ENCODE assay signal across 1 fruit fly cellular context in the genomic region with DNA sequence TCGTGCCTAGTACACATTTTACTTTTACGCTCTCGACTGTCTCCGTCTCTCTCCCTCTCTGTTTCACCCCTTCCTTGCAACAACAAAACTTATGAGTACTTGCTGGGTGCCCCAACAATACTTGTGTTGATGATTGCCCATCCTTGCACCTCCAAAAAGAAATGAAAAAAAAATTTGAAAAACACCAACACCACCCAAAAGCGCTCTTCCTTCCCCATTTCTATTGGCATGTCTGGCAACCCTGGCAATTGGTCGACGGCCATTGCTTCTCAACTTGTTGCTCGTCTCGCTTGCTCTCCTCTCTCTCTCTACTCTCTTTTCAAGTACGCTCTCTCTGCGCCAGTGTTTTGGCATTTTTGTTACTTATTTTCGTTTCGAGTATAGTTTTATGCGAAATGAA.
A peak's percentile ranks its signal among the peaks of the same experiment; 100 is the strongest.
TF ChIP-seq lines count a peak whose summit lies in the region.

No protein-coding gene starts in this region.

TF ChIP-seq in whole organism, embryonic, 481 proteins besides CTCF, POLR2A, EP300 and RAD21 (continued from another document and continues in another):
- TF ChIP-seq CG1647 (GFP tag; optimal IDR thresholded peaks at IDR 0.05; lab: Kevin White, UChicago) = no peak
- TF ChIP-seq HmgZ (tag; optimal IDR thresholded peaks at IDR 0.05; lab: Kevin White, UChicago) = peak; percentile 14
- no peak for TF ChIP-seq CG1024 (GFP tag; IDR thresholded peaks at IDR 0.05; lab: Robert Waterston, UW)
- TF ChIP-seq Max (GFP tag; optimal IDR thresholded peaks at IDR 0.05; lab: Kevin White, UChicago) = no peak
- TF ChIP-seq CG31388 (GFP tag; optimal IDR thresholded peaks at IDR 0.05; lab: Kevin White, UChicago) = no peak
- TF ChIP-seq maf-S (GFP tag; optimal IDR thresholded peaks at IDR 0.05; lab: Kevin White, UChicago) = no peak
- no peak for TF ChIP-seq CG4360 (GFP tag; IDR thresholded peaks at IDR 0.05; lab: Robert Waterston, UW)
- peak; percentile 14 for TF ChIP-seq Fer2 (tag; optimal IDR thresholded peaks at IDR 0.05; lab: Kevin White, UChicago)
- TF ChIP-seq Eip74EF (GFP tag; optimal IDR thresholded peaks at IDR 0.05; lab: Kevin White, UChicago) = no peak
- TF ChIP-seq ac (GFP tag; optimal IDR thresholded peaks at IDR 0.05; lab: Kevin White, UChicago) = no peak
- TF ChIP-seq E2f2 (GFP tag; IDR thresholded peaks at IDR 0.05; lab: Robert Waterston, UW) = peak; percentile 44; the same call in 1 of the 2 replicates
- no peak for TF ChIP-seq CG8281 (tag; optimal IDR thresholded peaks at IDR 0.05; lab: Kevin White, UChicago)
- no peak for TF ChIP-seq CG6683 (GFP tag; optimal IDR thresholded peaks at IDR 0.05; lab: Kevin White, UChicago)
- TF ChIP-seq Asciz (GFP tag; optimal IDR thresholded peaks at IDR 0.05; lab: Kevin White, UChicago) = no peak
- no peak for TF ChIP-seq ap (GFP tag; IDR thresholded peaks at IDR 0.05; lab: Robert Waterston, UW)
- TF ChIP-seq danr (GFP tag; IDR thresholded peaks at IDR 0.05; lab: Robert Waterston, UW) = no peak
- no peak for TF ChIP-seq dan (GFP tag; IDR thresholded peaks at IDR 0.05; lab: Robert Waterston, UW)
- no peak for TF ChIP-seq CG10147 (GFP tag; optimal IDR thresholded peaks at IDR 0.05; lab: Kevin White, UChicago)
- TF ChIP-seq cwo (GFP tag; optimal IDR thresholded peaks at IDR 0.05; lab: Kevin White, UChicago) = peak; percentile 7
- no peak for TF ChIP-seq Lhr (GFP tag; optimal IDR thresholded peaks at IDR 0.05; lab: Kevin White, UChicago)
- TF ChIP-seq CG4820 (GFP tag; optimal IDR thresholded peaks at IDR 0.05; lab: Kevin White, UChicago) = no peak
- TF ChIP-seq vvl (GFP tag; IDR thresholded peaks at IDR 0.05; lab: Robert Waterston, UW) = peak; percentile 62
- TF ChIP-seq chinmo (GFP tag; IDR thresholded peaks at IDR 0.05; lab: Robert Waterston, UW; ENCODE audit: partially characterized antibody) = peak; percentile 74; the same call in 2 of the 4 replicates
- TF ChIP-seq Gsc (GFP tag; IDR thresholded peaks at IDR 0.05; lab: Robert Waterston, UW) = no peak
- TF ChIP-seq nerfin-1 (tag; optimal IDR thresholded peaks at IDR 0.05; lab: Kevin White, UChicago) = no peak
- no peak for TF ChIP-seq Aef1 (GFP tag; IDR thresholded peaks at IDR 0.05; lab: Robert Waterston, UW)
- peak; percentile 63 for TF ChIP-seq row (GFP tag; IDR thresholded peaks at IDR 0.05; lab: Robert Waterston, UW)
- peak; percentile 15; the same call in 1 of the 2 replicates for TF ChIP-seq CG14014 (GFP tag; IDR thresholded peaks at IDR 0.05; lab: Robert Waterston, UW)
- TF ChIP-seq ken (GFP tag; IDR thresholded peaks at IDR 0.05; lab: Robert Waterston, UW) = no peak
- TF ChIP-seq Lpt (GFP tag; optimal IDR thresholded peaks at IDR 0.05; lab: Kevin White, UChicago) = no peak
- TF ChIP-seq CG18599 (GFP tag; optimal IDR thresholded peaks at IDR 0.05; lab: Kevin White, UChicago) = peak; percentile 65
- no peak for TF ChIP-seq gcm (GFP tag; optimal IDR thresholded peaks at IDR 0.05; lab: Kevin White, UChicago)
- TF ChIP-seq prd (optimal IDR thresholded peaks at IDR 0.05; lab: Kevin White, UChicago) = no peak
- no peak for TF ChIP-seq prd (GFP tag; IDR thresholded peaks at IDR 0.05; lab: Robert Waterston, UW)
- no peak for TF ChIP-seq bcd (GFP tag; optimal IDR thresholded peaks at IDR 0.05; lab: Kevin White, UChicago)
- no peak for TF ChIP-seq CG12744 (GFP tag; optimal IDR thresholded peaks at IDR 0.05; lab: Kevin White, UChicago)
- no peak for TF ChIP-seq zf30C (GFP tag; optimal IDR thresholded peaks at IDR 0.05; lab: Kevin White, UChicago)
- no peak for TF ChIP-seq CG8089 (GFP tag; optimal IDR thresholded peaks at IDR 0.05; lab: Kevin White, UChicago)
- TF ChIP-seq ftz-f1 (GFP tag; optimal IDR thresholded peaks at IDR 0.05; lab: Kevin White, UChicago) = peak; percentile 15
- no peak for TF ChIP-seq z (GFP tag; IDR thresholded peaks at IDR 0.05; lab: Robert Waterston, UW)
- no peak for TF ChIP-seq salm (tag; optimal IDR thresholded peaks at IDR 0.05; lab: Kevin White, UChicago)
- TF ChIP-seq CG13296 (GFP tag; optimal IDR thresholded peaks at IDR 0.05; lab: Kevin White, UChicago) = peak; percentile 31
- peak; percentile 40 for TF ChIP-seq CG3281 (GFP tag; optimal IDR thresholded peaks at IDR 0.05; lab: Kevin White, UChicago)
- no peak for TF ChIP-seq CG18262 (tag; optimal IDR thresholded peaks at IDR 0.05; lab: Kevin White, UChicago)
- TF ChIP-seq CG11093 (GFP tag; IDR thresholded peaks at IDR 0.05; lab: Robert Waterston, UW) = no peak
- no peak for TF ChIP-seq Atf6 (GFP tag; IDR thresholded peaks at IDR 0.05; lab: Robert Waterston, UW)
- TF ChIP-seq sr (GFP tag; IDR thresholded peaks at IDR 0.05; lab: Robert Waterston, UW) = no peak
- TF ChIP-seq exex (tag; optimal IDR thresholded peaks at IDR 0.05; lab: Kevin White, UChicago) = no peak
- no peak for TF ChIP-seq Sry-β (GFP tag; optimal IDR thresholded peaks at IDR 0.05; lab: Kevin White, UChicago)
- TF ChIP-seq MTF-1 (GFP tag; optimal IDR thresholded peaks at IDR 0.05; lab: Kevin White, UChicago; ENCODE audit: borderline replicate concordance) = no peak
- no peak for TF ChIP-seq CG1529 (GFP tag; optimal IDR thresholded peaks at IDR 0.05; lab: Kevin White, UChicago)
- no peak for TF ChIP-seq Sin3A (optimal IDR thresholded peaks at IDR 0.05; lab: Kevin White, UChicago)
- TF ChIP-seq CG11696 (GFP tag; IDR thresholded peaks at IDR 0.05; lab: Robert Waterston, UW) = no peak
- TF ChIP-seq vfl (GFP tag; optimal IDR thresholded peaks at IDR 0.05; lab: Kevin White, UChicago) = no peak
- 0 out of 2 replicates have a peak, but pooled peaks have one; percentile 11 for TF ChIP-seq CG6689 (GFP tag; IDR thresholded peaks at IDR 0.05; lab: Robert Waterston, UW)
- no peak for TF ChIP-seq dati (GFP tag; IDR thresholded peaks at IDR 0.05; lab: Robert Waterston, UW)
- TF ChIP-seq gcm2 (GFP tag; optimal IDR thresholded peaks at IDR 0.05; lab: Kevin White, UChicago) = no peak
- peak; percentile 2 for TF ChIP-seq tin (GFP tag; optimal IDR thresholded peaks at IDR 0.05; lab: Kevin White, UChicago)
- peak; percentile 45 for TF ChIP-seq NfI (GFP tag; optimal IDR thresholded peaks at IDR 0.05; lab: Kevin White, UChicago)
- TF ChIP-seq CG6175 (GFP tag; IDR thresholded peaks at IDR 0.05; lab: Robert Waterston, UW) = 0 out of 3 replicates have a peak, but pooled peaks have one; percentile 25
- TF ChIP-seq CG17568 (GFP tag; optimal IDR thresholded peaks at IDR 0.05; lab: Kevin White, UChicago) = no peak
- TF ChIP-seq stwl (tag; optimal IDR thresholded peaks at IDR 0.05; lab: Kevin White, UChicago) = peak; percentile 20
- TF ChIP-seq lola (GFP tag; optimal IDR thresholded peaks at IDR 0.05; lab: Kevin White, UChicago) = no peak
- no peak for TF ChIP-seq grn (GFP tag; optimal IDR thresholded peaks at IDR 0.05; lab: Kevin White, UChicago)
- TF ChIP-seq CG8359 (GFP tag; optimal IDR thresholded peaks at IDR 0.05; lab: Kevin White, UChicago; ENCODE audit: borderline replicate concordance) = no peak
- TF ChIP-seq shn (GFP tag; optimal IDR thresholded peaks at IDR 0.05; lab: Kevin White, UChicago) = no peak
- TF ChIP-seq cad (GFP tag; optimal IDR thresholded peaks at IDR 0.05; lab: Kevin White, UChicago) = no peak
- no peak for TF ChIP-seq Spps (tag; optimal IDR thresholded peaks at IDR 0.05; lab: Kevin White, UChicago)
- TF ChIP-seq br (optimal IDR thresholded peaks at IDR 0.05; lab: Kevin White, UChicago) = no peak
- no peak for TF ChIP-seq CG17612 (GFP tag; IDR thresholded peaks at IDR 0.05; lab: Robert Waterston, UW)
- peak; percentile 22 for TF ChIP-seq Sry-δ (GFP tag; optimal IDR thresholded peaks at IDR 0.05; lab: Kevin White, UChicago)
- TF ChIP-seq CG1233 (GFP tag; optimal IDR thresholded peaks at IDR 0.05; lab: Kevin White, UChicago) = no peak
- peak; percentile 49; the same call in 1 of the 3 replicates for TF ChIP-seq Doc3 (GFP tag; IDR thresholded peaks at IDR 0.05; lab: Robert Waterston, UW; ENCODE audit: partially characterized antibody)
- TF ChIP-seq tio (GFP tag; optimal IDR thresholded peaks at IDR 0.05; lab: Kevin White, UChicago) = no peak
- peak; percentile 2 for TF ChIP-seq CG1603 (tag; optimal IDR thresholded peaks at IDR 0.05; lab: Kevin White, UChicago)
- no peak for TF ChIP-seq ham (GFP tag; IDR thresholded peaks at IDR 0.05; lab: Robert Waterston, UW)
- TF ChIP-seq CG10267 (tag; optimal IDR thresholded peaks at IDR 0.05; lab: Kevin White, UChicago) = no peak
- TF ChIP-seq croc (GFP tag; conservative IDR thresholded peaks at IDR 0.05; lab: Robert Waterston, UW) = no peak
- peak; percentile 42; the same call in 1 of the 2 replicates for TF ChIP-seq unc-4 (GFP tag; IDR thresholded peaks at IDR 0.05; lab: Robert Waterston, UW; ENCODE audit: partially characterized antibody)
- peak; percentile 56; the same call in 1 of the 2 replicates for TF ChIP-seq slbo (GFP tag; IDR thresholded peaks at IDR 0.05; lab: Robert Waterston, UW)
- no peak for TF ChIP-seq CG7963 (GFP tag; IDR thresholded peaks at IDR 0.05; lab: Robert Waterston, UW; ENCODE audit: partially characterized antibody)
- no peak for TF ChIP-seq H15 (GFP tag; IDR thresholded peaks at IDR 0.05; lab: Robert Waterston, UW)
- peak; percentile 43; the same call in 2 of the 3 replicates for TF ChIP-seq CG34224 (GFP tag; IDR thresholded peaks at IDR 0.05; lab: Robert Waterston, UW; ENCODE audit: partially characterized antibody)
- no peak for TF ChIP-seq CG30431 (GFP tag; optimal IDR thresholded peaks at IDR 0.05; lab: Kevin White, UChicago)
- TF ChIP-seq NFAT (GFP tag; IDR thresholded peaks at IDR 0.05; lab: Robert Waterston, UW) = peak; percentile 69
- TF ChIP-seq CG4424 (GFP tag; optimal IDR thresholded peaks at IDR 0.05; lab: Kevin White, UChicago) = no peak
- peak; percentile 44 for TF ChIP-seq CG9817 (tag; optimal IDR thresholded peaks at IDR 0.05; lab: Kevin White, UChicago)
- TF ChIP-seq Mrtf (GFP tag; IDR thresholded peaks at IDR 0.05; lab: Robert Waterston, UW) = no peak
- TF ChIP-seq pb (GFP tag; optimal IDR thresholded peaks at IDR 0.05; lab: Kevin White, UChicago) = no peak
- TF ChIP-seq Lim3 (GFP tag; IDR thresholded peaks at IDR 0.05; lab: Robert Waterston, UW) = no peak
- no peak for TF ChIP-seq dmrt99B (tag; optimal IDR thresholded peaks at IDR 0.05; lab: Kevin White, UChicago)
- TF ChIP-seq sna (GFP tag; IDR thresholded peaks at IDR 0.05; lab: Robert Waterston, UW; ENCODE audit: partially characterized antibody) = no peak
- TF ChIP-seq fd3F (GFP tag; optimal IDR thresholded peaks at IDR 0.05; lab: Kevin White, UChicago) = no peak
- no peak for TF ChIP-seq Vsx1 (GFP tag; optimal IDR thresholded peaks at IDR 0.05; lab: Kevin White, UChicago)
- peak; percentile 24 for TF ChIP-seq CG2116 (GFP tag; optimal IDR thresholded peaks at IDR 0.05; lab: Kevin White, UChicago)
- no peak for TF ChIP-seq Adf1 (GFP tag; IDR thresholded peaks at IDR 0.05; lab: Robert Waterston, UW)
- TF ChIP-seq rib (GFP tag; IDR thresholded peaks at IDR 0.05; lab: Robert Waterston, UW) = 0 out of 2 replicates have a peak, but pooled peaks have one; percentile 9
- TF ChIP-seq Meics (GFP tag; optimal IDR thresholded peaks at IDR 0.05; lab: Kevin White, UChicago) = peak; percentile 47
- TF ChIP-seq CG2712 (tag; optimal IDR thresholded peaks at IDR 0.05; lab: Kevin White, UChicago) = no peak
- no peak for TF ChIP-seq CG11723 (GFP tag; optimal IDR thresholded peaks at IDR 0.05; lab: Kevin White, UChicago)
- no peak for TF ChIP-seq fd64A (GFP tag; optimal IDR thresholded peaks at IDR 0.05; lab: Kevin White, UChicago)
- TF ChIP-seq eve (GFP tag; optimal IDR thresholded peaks at IDR 0.05; lab: Kevin White, UChicago) = no peak
- TF ChIP-seq CG17829 (tag; optimal IDR thresholded peaks at IDR 0.05; lab: Kevin White, UChicago) = no peak
- no peak for TF ChIP-seq CG15073 (GFP tag; optimal IDR thresholded peaks at IDR 0.05; lab: Kevin White, UChicago)
- TF ChIP-seq aop (GFP tag; IDR thresholded peaks at IDR 0.05; lab: Robert Waterston, UW) = no peak
- 0 out of 2 replicates have a peak, but pooled peaks have one; percentile 19 for TF ChIP-seq Ada2b (GFP tag; IDR thresholded peaks at IDR 0.05; lab: Robert Waterston, UW)
- TF ChIP-seq CG16813 (GFP tag; IDR thresholded peaks at IDR 0.05; lab: Robert Waterston, UW; ENCODE audit: partially characterized antibody) = no peak
- TF ChIP-seq nerfin-2 (GFP tag; IDR thresholded peaks at IDR 0.05; lab: Robert Waterston, UW; ENCODE audit: partially characterized antibody) = no peak
- TF ChIP-seq odd (GFP tag; optimal IDR thresholded peaks at IDR 0.05; lab: Kevin White, UChicago) = no peak
- TF ChIP-seq CG8944 (GFP tag; optimal IDR thresholded peaks at IDR 0.05; lab: Kevin White, UChicago) = no peak
- TF ChIP-seq CG34422 (GFP tag; IDR thresholded peaks at IDR 0.05; lab: Robert Waterston, UW) = 0 out of 3 replicates have a peak, but pooled peaks have one; percentile 17
- no peak for TF ChIP-seq Bdp1 (GFP tag; optimal IDR thresholded peaks at IDR 0.05; lab: Kevin White, UChicago)
- TF ChIP-seq ems (GFP tag; optimal IDR thresholded peaks at IDR 0.05; lab: Kevin White, UChicago) = no peak
- TF ChIP-seq fd102C (GFP tag; optimal IDR thresholded peaks at IDR 0.05; lab: Kevin White, UChicago) = no peak
- no peak for TF ChIP-seq HmgD (GFP tag; optimal IDR thresholded peaks at IDR 0.05; lab: Kevin White, UChicago)
- TF ChIP-seq Blimp-1 (GFP tag; optimal IDR thresholded peaks at IDR 0.05; lab: Kevin White, UChicago) = no peak
- TF ChIP-seq pita (GFP tag; optimal IDR thresholded peaks at IDR 0.05; lab: Kevin White, UChicago) = no peak
- TF ChIP-seq CG17186 (GFP tag; optimal IDR thresholded peaks at IDR 0.05; lab: Kevin White, UChicago) = no peak
- no peak for TF ChIP-seq esg (GFP tag; conservative IDR thresholded peaks at IDR 0.05; lab: Robert Waterston, UW)
- TF ChIP-seq CG42726 (GFP tag; IDR thresholded peaks at IDR 0.05; lab: Robert Waterston, UW; ENCODE audit: partially characterized antibody) = no peak
- no peak for TF ChIP-seq toy (GFP tag; IDR thresholded peaks at IDR 0.05; lab: Robert Waterston, UW)
- no peak for TF ChIP-seq CG8290 (GFP tag; optimal IDR thresholded peaks at IDR 0.05; lab: Kevin White, UChicago)
- peak in 1 of 2 experiments; percentile 15 for TF ChIP-seq CG8290 (tag; optimal IDR thresholded peaks at IDR 0.05; lab: Kevin White, UChicago)
- TF ChIP-seq tup (GFP tag; optimal IDR thresholded peaks at IDR 0.05; lab: Kevin White, UChicago) = no peak
- peak; percentile 43 for TF ChIP-seq Myb (GFP tag; optimal IDR thresholded peaks at IDR 0.05; lab: Kevin White, UChicago)
- no peak for TF ChIP-seq CG16815 (GFP tag; optimal IDR thresholded peaks at IDR 0.05; lab: Kevin White, UChicago)
- TF ChIP-seq CG12219 (GFP tag; optimal IDR thresholded peaks at IDR 0.05; lab: Kevin White, UChicago) = no peak
- TF ChIP-seq gem (tag; optimal IDR thresholded peaks at IDR 0.05; lab: Kevin White, UChicago) = peak; percentile 42
- no peak for TF ChIP-seq slou (GFP tag; optimal IDR thresholded peaks at IDR 0.05; lab: Kevin White, UChicago)
